Worm (Caenorhabditis elegans) whole organism, L4 larva: ENCODE results near the gene Y50E8A.22.
A peak's percentile ranks its signal among the peaks of the same experiment; 100 is the strongest.

ENCODE experiments used
- F44E2.7 ChIP-seq: fragments of 200-800 bp; sonication (Bioruptor generic); IDR thresholded peaks from 2 replicates; pipeline ENCODE4 v2.1.2; 2022; ENCODE audit warnings: missing genetic modification characterization, missing compliant biosample characterization
- ceh-82 ChIP-seq: sonication (generic microtip); optimal IDR thresholded peaks from 2 replicates; lab custom pipeline; 2017; ENCODE audit warnings: missing biosample characterization, missing genetic modification characterization
- ces-1 ChIP-seq: fragments of 150-350 bp; sonication (generic microtip); optimal IDR thresholded peaks from 4 replicates; lab custom pipeline; 2014; ENCODE audit warnings: missing biosample characterization, missing genetic modification reagents, missing genetic modification characterization
- lin-29 ChIP-seq: fragments of 200-800 bp; sonication (Bioruptor generic); IDR thresholded peaks from 2 replicates; pipeline ENCODE4 v1.3.6; 2022; ENCODE audit warnings: missing genetic modification reagents, missing genetic modification characterization, missing compliant biosample characterization
- lin-39 ChIP-seq: fragments of 150-350 bp; optimal IDR thresholded peaks from 2 replicates; lab custom pipeline; 2014; ENCODE audit warnings: missing biosample characterization, missing genetic modification reagents, missing genetic modification characterization
- lsy-2 ChIP-seq, 2 experiments: fragments of 150-350 bp in 1 of 2; sonication (generic microtip) in 1 of 2; optimal IDR thresholded peaks; 2 replicates each; lab custom pipeline; 2014 to 2017; ENCODE audit warnings: missing biosample characterization in 2 of 2, missing genetic modification characterization in 2 of 2
- mdt-29 ChIP-seq: fragments of 200-800 bp; sonication (Bioruptor generic); IDR thresholded peaks from 2 replicates; pipeline ENCODE4 v1.3.6; 2022; ENCODE audit warnings: missing genetic modification reagents, missing genetic modification characterization, missing compliant biosample characterization
- pha-4 ChIP-seq, 2 experiments: fragments of 150-350 bp in 1 of 2; fragments of 200-800 bp in 1 of 2; sonication (Bioruptor generic) in 1 of 2; IDR thresholded peaks in 1 of 2; optimal IDR thresholded peaks in 1 of 2; 2 replicates each; pipeline versions ENCODE4 v1.3.6 to Lab custom; 2014 to 2022; ENCODE audit warnings: missing genetic modification characterization in 2 of 2, missing genetic modification reagents in 2 of 2, missing biosample characterization in 1 of 2, missing compliant biosample characterization in 1 of 2
- spr-3 ChIP-seq: fragments of 200-800 bp; sonication (Bioruptor generic); optimal IDR thresholded peaks from 2 replicates; lab custom pipeline; 2018; ENCODE audit warnings: mild to moderate bottlenecking, missing genetic modification characterization, missing compliant biosample characterization
- unc-62 ChIP-seq, 3 experiments: fragments of 150-350 bp in 1 of 3; sonication (generic microtip); optimal IDR thresholded peaks in 2 of 3; peaks in 1 of 3; 1 replicate in 1 of 3; 2 replicates in 2 of 3; lab custom pipeline; 2014 to 2017; ENCODE audit warnings: missing biosample characterization in 3 of 3, missing genetic modification characterization in 3 of 3, missing genetic modification reagents in 3 of 3, missing genotype in 1 of 3

DNA sequence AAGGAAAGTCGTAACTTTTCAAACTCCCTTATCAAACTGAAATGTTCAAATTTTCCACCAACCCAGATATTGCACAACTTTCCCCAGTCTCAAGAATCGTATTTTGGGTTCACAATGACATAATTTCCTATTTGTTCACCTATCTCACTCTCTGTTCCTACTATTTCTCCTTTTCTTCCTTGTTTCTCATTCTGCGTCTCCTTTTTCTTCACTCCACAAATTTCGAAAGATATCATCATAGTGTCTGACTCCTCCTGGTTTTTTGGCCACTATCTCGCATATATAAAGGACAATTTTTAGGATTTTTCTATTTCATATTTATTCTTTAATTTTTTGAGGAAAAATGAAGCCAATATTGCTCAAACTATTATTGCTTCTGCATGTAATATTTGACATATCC, 24.2 kb upstream of the Y50E8A.22 start, which contains the start of gene haf-7:
- TF ChIP-seq ces-1 (GFP tag; lab: Kevin White, UChicago) (no peak), mdt-29 (GFP tag; lab: Robert Waterston, UW) (no peak), spr-3 (GFP tag; lab: Kevin White, UChicago) (no peak), ceh-82 (tag; lab: Kevin White, UChicago) (no peak), lsy-2 (tag; optimal IDR thresholded peaks at IDR 0.05; lab: Kevin White, UChicago) (no peak), lin-39 (tag; lab: Kevin White, UChicago) (no peak), F44E2.7 (GFP tag; lab: Robert Waterston, UW) (no peak), unc-62 (GFP tag; optimal IDR thresholded peaks at IDR 0.05 in 1 of 2; lab: Kevin White, UChicago) (peak in 1 of 2 experiments; percentile 6), unc-62 (tag; optimal IDR thresholded peaks at IDR 0.05; lab: Kevin White, UChicago) (no peak), pha-4 (GFP tag; IDR thresholded peaks at IDR 0.05; lab: Robert Waterston, UW) (no peak), pha-4 (tag; optimal IDR thresholded peaks at IDR 0.05; lab: Kevin White, UChicago) (no peak), lin-29 (no peak)
